Fruit fly (Drosophila melanogaster) whole organism, embryonic: Measurements from ENCODE around the gene CG14668.
A peak's percentile ranks its signal among the peaks of the same experiment; 100 is the strongest.

Experiments
- Antp ChIP-seq: fragments of 200-800 bp; sonication (Bioruptor generic); optimal IDR thresholded peaks from 3 replicates; lab custom pipeline; 2016; ENCODE audit warnings: missing biosample characterization, missing genetic modification characterization
- Atf6 ChIP-seq: fragments of 200-800 bp; sonication (Bioruptor generic); IDR thresholded peaks from 2 replicates; pipeline ENCODE4 v1.3.6; 2022; ENCODE audit warnings: missing biosample characterization, missing genetic modification characterization
- B-H2 ChIP-seq: fragments of 200-800 bp; sonication (Bioruptor generic); optimal IDR thresholded peaks from 2 replicates; lab custom pipeline; 2018; ENCODE audit warnings: missing biosample characterization, mild to moderate bottlenecking, missing genetic modification characterization
- Bgb ChIP-seq: fragments of 200-800 bp; sonication (Bioruptor generic); IDR thresholded peaks from 2 replicates; pipeline ENCODE4 v1.3.6; 2022; ENCODE audit warnings: missing biosample characterization, missing genetic modification characterization; ENCODE audit not compliant: partially characterized antibody
- Bteb2 ChIP-seq: fragments of 200-800 bp; sonication (Bioruptor generic); optimal IDR thresholded peaks from 2 replicates; lab custom pipeline; 2016; ENCODE audit warnings: missing biosample characterization, missing genetic modification characterization
- CG10979 ChIP-seq: fragments of 200-800 bp; sonication (Bioruptor generic); optimal IDR thresholded peaks from 2 replicates; lab custom pipeline; 2018; ENCODE audit warnings: missing biosample characterization, mild to moderate bottlenecking, missing genetic modification characterization, moderate library complexity
- CG11504 ChIP-seq: fragments of 200-800 bp; sonication (Bioruptor generic); optimal IDR thresholded peaks from 3 replicates; lab custom pipeline; 2019; ENCODE audit warnings: missing biosample characterization, mild to moderate bottlenecking, missing genetic modification characterization, moderate library complexity
- CG13287 ChIP-seq: fragments of 200-800 bp; sonication (Bioruptor generic); IDR thresholded peaks from 2 replicates; pipeline ENCODE4 v1.3.6; 2022; ENCODE audit warnings: missing biosample characterization, missing genetic modification characterization; ENCODE audit not compliant: partially characterized antibody
- CG14860 ChIP-seq: fragments of 200-800 bp; sonication (Bioruptor generic); IDR thresholded peaks from 3 replicates; pipeline ENCODE4 v1.3.6; 2022; ENCODE audit warnings: missing biosample characterization, missing genetic modification characterization; ENCODE audit not compliant: partially characterized antibody
- CG14965 ChIP-seq: fragments of 200-800 bp; sonication (Bioruptor generic); optimal IDR thresholded peaks from 2 replicates; lab custom pipeline; 2016; ENCODE audit warnings: missing biosample characterization, missing genetic modification characterization, borderline replicate concordance
- CG15269 ChIP-seq: fragments of 200-800 bp; sonication (Bioruptor generic); optimal IDR thresholded peaks from 2 replicates; lab custom pipeline; 2018; ENCODE audit warnings: missing biosample characterization, mild to moderate bottlenecking, missing genetic modification characterization, moderate library complexity
- CG15479 ChIP-seq: fragments of 200-800 bp; sonication (Bioruptor generic); optimal IDR thresholded peaks from 3 replicates; lab custom pipeline; 2019; ENCODE audit warnings: missing biosample characterization, mild to moderate bottlenecking, missing genetic modification characterization, moderate library complexity
- CG15514 ChIP-seq: fragments of 200-800 bp; sonication (Bioruptor generic); optimal IDR thresholded peaks from 3 replicates; lab custom pipeline; 2017; ENCODE audit warnings: missing biosample characterization, missing genetic modification characterization, mild to moderate bottlenecking, moderate library complexity, missing genetic modification reagents
- CG16863 ChIP-seq: fragments of 200-800 bp; sonication (Bioruptor generic); optimal IDR thresholded peaks from 3 replicates; lab custom pipeline; 2016; ENCODE audit warnings: missing biosample characterization, missing genetic modification characterization
- CG17328 ChIP-seq: fragments of 200-800 bp; sonication (Bioruptor generic); IDR thresholded peaks from 2 replicates; pipeline ENCODE4 v1.3.6; 2022; ENCODE audit warnings: missing biosample characterization, missing genetic modification characterization
- CG17568 ChIP-seq: fragments of 200-800 bp; sonication (Bioruptor generic); optimal IDR thresholded peaks from 2 replicates; lab custom pipeline; 2018; ENCODE audit warnings: missing biosample characterization, mild to moderate bottlenecking, missing genetic modification characterization, moderate library complexity
- CG2202 ChIP-seq: fragments of 200-800 bp; sonication (Bioruptor generic); optimal IDR thresholded peaks from 2 replicates; lab custom pipeline; 2018; ENCODE audit warnings: missing biosample characterization, mild to moderate bottlenecking, missing genetic modification characterization
- CG3065 ChIP-seq: fragments of 200-800 bp; sonication (Bioruptor generic); optimal IDR thresholded peaks from 2 replicates; lab custom pipeline; 2016; ENCODE audit warnings: missing biosample characterization, missing genetic modification characterization
- CG32767 ChIP-seq: fragments of 200-800 bp; sonication (Bioruptor generic); IDR thresholded peaks from 2 replicates; pipeline ENCODE4 v1.3.6; 2022; ENCODE audit warnings: missing biosample characterization, missing genetic modification characterization
- CG4404 ChIP-seq: fragments of 200-800 bp; sonication (Bioruptor generic); IDR thresholded peaks from 2 replicates; pipeline ENCODE4 v1.3.6; 2022; ENCODE audit warnings: missing biosample characterization, missing genetic modification characterization
- CG7372 ChIP-seq: fragments of 200-800 bp; sonication (Bioruptor generic); IDR thresholded peaks from 2 replicates; pipeline ENCODE4 v1.3.6; 2022; ENCODE audit warnings: missing biosample characterization, missing genetic modification characterization
- CG8359 ChIP-seq: fragments of 200-800 bp; sonication (Bioruptor generic); optimal IDR thresholded peaks from 2 replicates; lab custom pipeline; 2017; ENCODE audit warnings: missing biosample characterization, mild to moderate bottlenecking, missing genetic modification characterization, borderline replicate concordance
- CG9215 ChIP-seq: fragments of 200-800 bp; sonication (Bioruptor generic); IDR thresholded peaks from 2 replicates; pipeline ENCODE4 v1.3.6; 2022; ENCODE audit warnings: missing biosample characterization, missing genetic modification characterization
- Ets65A ChIP-seq: fragments of 200-800 bp; sonication (Bioruptor generic); peaks from one replicate; lab custom pipeline; 2016; ENCODE audit warnings: missing biosample characterization, missing genetic modification characterization
- Hand ChIP-seq: fragments of 200-800 bp; sonication (Bioruptor generic); optimal IDR thresholded peaks from 2 replicates; lab custom pipeline; 2017; ENCODE audit warnings: mild to moderate bottlenecking, missing biosample characterization, missing genetic modification reagents, missing genetic modification characterization
- Hey ChIP-seq: fragments of 200-800 bp; sonication (Bioruptor generic); optimal IDR thresholded peaks from 3 replicates; lab custom pipeline; 2018; ENCODE audit warnings: missing biosample characterization, mild to moderate bottlenecking, missing genetic modification characterization
- Hmr ChIP-seq: fragments of 200-800 bp; sonication (Bioruptor generic); optimal IDR thresholded peaks from 3 replicates; lab custom pipeline; 2017; ENCODE audit warnings: mild to moderate bottlenecking, missing biosample characterization, missing genetic modification reagents, missing genetic modification characterization
- MTF-1 ChIP-seq: fragments of 200-800 bp; sonication (Bioruptor generic); optimal IDR thresholded peaks from 2 replicates; lab custom pipeline; 2018; ENCODE audit warnings: missing biosample characterization, mild to moderate bottlenecking, missing genetic modification characterization, borderline replicate concordance
- Max ChIP-seq: fragments of 200-800 bp; sonication (Bioruptor generic); optimal IDR thresholded peaks from 2 replicates; lab custom pipeline; 2016; ENCODE audit warnings: missing biosample characterization, mild to moderate bottlenecking, missing genetic modification characterization
- Nf-YB ChIP-seq: fragments of 200-800 bp; sonication (Bioruptor generic); optimal IDR thresholded peaks from 3 replicates; lab custom pipeline; 2019; ENCODE audit warnings: missing biosample characterization, mild to moderate bottlenecking, missing genetic modification characterization, moderate library complexity
- PHDP ChIP-seq: fragments of 200-800 bp; sonication (Bioruptor generic); optimal IDR thresholded peaks from 3 replicates; lab custom pipeline; 2018; ENCODE audit warnings: missing biosample characterization, mild to moderate bottlenecking, missing genetic modification characterization, moderate library complexity
- Sox102F ChIP-seq: fragments of 200-800 bp; sonication (Bioruptor generic); optimal IDR thresholded peaks from 2 replicates; lab custom pipeline; 2018; ENCODE audit warnings: missing biosample characterization, mild to moderate bottlenecking, missing genetic modification characterization, moderate library complexity
- az2 ChIP-seq: fragments of 200-800 bp; sonication (Bioruptor generic); optimal IDR thresholded peaks from 3 replicates; lab custom pipeline; 2016; ENCODE audit warnings: missing biosample characterization, missing genetic modification characterization
- br ChIP-seq: fragments of >200 bp; optimal IDR thresholded peaks from 2 replicates; lab custom pipeline; 2017
- bsh ChIP-seq, 2 experiments: fragments of 200-800 bp; sonication (Bioruptor generic); optimal IDR thresholded peaks; 2 replicates each; lab custom pipeline; 2017 to 2018; ENCODE audit warnings: mild to moderate bottlenecking in 2 of 2, missing biosample characterization in 2 of 2, missing genetic modification characterization in 2 of 2, moderate library complexity in 1 of 2
- corto ChIP-seq: fragments of 200-800 bp; sonication (Bioruptor generic); optimal IDR thresholded peaks from 2 replicates; lab custom pipeline; 2016; ENCODE audit warnings: missing biosample characterization, mild to moderate bottlenecking, missing genetic modification characterization, moderate library complexity
- dan ChIP-seq: fragments of 200-800 bp; sonication (Bioruptor generic); IDR thresholded peaks from 2 replicates; pipeline ENCODE4 v1.3.6; 2022; ENCODE audit warnings: missing biosample characterization, missing genetic modification characterization
- dmrt99B ChIP-seq: fragments of 200-800 bp; sonication (Bioruptor generic); optimal IDR thresholded peaks from 2 replicates; lab custom pipeline; 2018; ENCODE audit warnings: missing biosample characterization, mild to moderate bottlenecking, missing genetic modification characterization, moderate library complexity
- exex ChIP-seq: fragments of 200-800 bp; sonication (Bioruptor generic); optimal IDR thresholded peaks from 4 replicates; lab custom pipeline; 2018; ENCODE audit warnings: missing biosample characterization, mild to moderate bottlenecking, missing genetic modification characterization, moderate library complexity
- fd102C ChIP-seq: fragments of 200-800 bp; sonication (Bioruptor generic); optimal IDR thresholded peaks from 2 replicates; lab custom pipeline; 2018; ENCODE audit warnings: missing biosample characterization, mild to moderate bottlenecking, missing genetic modification characterization, moderate library complexity
- lab ChIP-seq: fragments of 200-800 bp; sonication (Bioruptor generic); optimal IDR thresholded peaks from 3 replicates; lab custom pipeline; 2017; ENCODE audit warnings: missing biosample characterization, missing genetic modification characterization, mild to moderate bottlenecking, moderate library complexity, missing genetic modification reagents
- nerfin-1 ChIP-seq: fragments of 200-800 bp; sonication (Bioruptor generic); optimal IDR thresholded peaks from 3 replicates; lab custom pipeline; 2019; ENCODE audit warnings: missing biosample characterization, mild to moderate bottlenecking, missing genetic modification characterization, moderate library complexity
- oc ChIP-seq: fragments of 200-800 bp; sonication (Bioruptor generic); optimal IDR thresholded peaks from 2 replicates; lab custom pipeline; 2018; ENCODE audit warnings: missing biosample characterization, mild to moderate bottlenecking, missing genetic modification characterization, moderate library complexity
- p53 ChIP-seq: fragments of 200-800 bp; sonication (Bioruptor generic); optimal IDR thresholded peaks from 2 replicates; lab custom pipeline; 2016; ENCODE audit warnings: missing biosample characterization, missing genetic modification characterization
- pfk ChIP-seq: fragments of 200-800 bp; sonication (Bioruptor generic); optimal IDR thresholded peaks from 2 replicates; lab custom pipeline; 2018; ENCODE audit warnings: missing biosample characterization, mild to moderate bottlenecking, missing genetic modification characterization, moderate library complexity
- tap ChIP-seq: fragments of 200-800 bp; optimal IDR thresholded peaks from 3 replicates; lab custom pipeline; 2019; ENCODE audit warnings: missing biosample characterization, mild to moderate bottlenecking, missing genetic modification characterization, moderate library complexity
- trh ChIP-seq: fragments of 200-800 bp; sonication (Bioruptor generic); optimal IDR thresholded peaks from 2 replicates; lab custom pipeline; 2016; ENCODE audit warnings: missing biosample characterization, missing genetic modification characterization
- unpg ChIP-seq: fragments of 200-800 bp; sonication (Bioruptor generic); optimal IDR thresholded peaks from 3 replicates; lab custom pipeline; 2018; ENCODE audit warnings: missing biosample characterization, mild to moderate bottlenecking, missing genetic modification characterization, moderate library complexity

Gene CG14668

DNA sequence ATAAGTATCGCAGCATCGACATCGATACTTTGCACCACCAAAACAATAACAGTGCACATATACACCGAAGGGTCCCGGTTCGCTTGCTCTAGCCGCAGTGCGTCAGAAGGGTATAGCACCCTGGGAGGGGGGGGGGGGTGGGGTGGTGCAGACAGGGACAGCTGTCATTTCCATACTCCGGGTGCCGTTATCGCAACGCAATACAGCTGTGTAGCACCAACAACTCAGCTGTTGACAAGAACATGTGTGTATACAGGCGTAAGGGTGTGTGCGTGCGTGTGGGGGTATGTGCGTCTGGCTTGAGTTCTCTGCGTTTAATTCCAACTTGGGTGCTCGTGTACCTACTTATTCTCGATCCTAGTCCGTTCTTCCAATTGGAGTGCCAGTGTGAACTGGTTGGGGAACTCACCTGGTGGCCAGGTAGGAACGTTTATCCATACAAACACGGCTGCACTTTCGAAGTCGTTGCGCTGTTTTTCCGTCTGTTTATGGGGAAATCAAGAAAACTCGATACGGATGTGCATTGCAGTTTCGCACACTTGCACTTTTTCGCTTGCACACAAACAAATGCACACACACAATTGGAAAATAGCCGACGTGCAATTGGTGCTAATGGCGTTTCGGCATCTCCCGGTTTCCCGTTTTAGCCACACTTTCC lies 19.8 kb downstream of the CG14668 start (continued):
- TF ChIP-seq oc: no peak
- TF ChIP-seq CG14860 (GFP tag; lab: Robert Waterston, UW): no peak
- no peak for TF ChIP-seq CG14965 (GFP tag; lab: Kevin White, UChicago)
- TF ChIP-seq nerfin-1 (tag; lab: Kevin White, UChicago): peak; percentile 98
- no peak for TF ChIP-seq dan (GFP tag; lab: Robert Waterston, UW)
- peak; percentile 21; the same call in 1 of the 2 replicates for TF ChIP-seq CG7372 (GFP tag; lab: Robert Waterston, UW)
- TF ChIP-seq CG15514 (GFP tag; lab: Kevin White, UChicago): peak; percentile 49
- TF ChIP-seq CG11504 (tag; lab: Kevin White, UChicago): no peak
- TF ChIP-seq corto (GFP tag; lab: Kevin White, UChicago): no peak
- TF ChIP-seq Ets65A (GFP tag; lab: Kevin White, UChicago): no peak
- no peak for TF ChIP-seq Hand (GFP tag; lab: Kevin White, UChicago)
- peak; percentile 25; the same call in 1 of the 2 replicates for TF ChIP-seq Bgb
- TF ChIP-seq Atf6 (GFP tag; lab: Robert Waterston, UW): 0 out of 2 replicates have a peak, but pooled peaks have one; percentile 27
- TF ChIP-seq CG10979: no peak
- TF ChIP-seq Hey (tag; lab: Kevin White, UChicago): peak; percentile 55
- TF ChIP-seq tap: peak; percentile 31
- no peak for TF ChIP-seq CG3065 (GFP tag; lab: Kevin White, UChicago)
- TF ChIP-seq CG15269 (tag; lab: Kevin White, UChicago): peak; percentile 24
- TF ChIP-seq CG4404 (GFP tag; lab: Robert Waterston, UW): no peak
- no peak for TF ChIP-seq CG8359 (GFP tag; lab: Kevin White, UChicago)
- no peak for TF ChIP-seq Bteb2 (GFP tag; lab: Kevin White, UChicago)
- no peak for TF ChIP-seq fd102C
- no peak for TF ChIP-seq unpg (GFP tag; lab: Kevin White, UChicago)
- peak; percentile 61 for TF ChIP-seq lab (GFP tag; lab: Kevin White, UChicago)
- no peak for TF ChIP-seq CG16863
- no peak for TF ChIP-seq Nf-YB (GFP tag; lab: Kevin White, UChicago)
- TF ChIP-seq CG2202 (tag; lab: Kevin White, UChicago): no peak
- peak; percentile 68 for TF ChIP-seq pfk (GFP tag; lab: Kevin White, UChicago)
- TF ChIP-seq az2 (GFP tag; lab: Kevin White, UChicago): no peak
- TF ChIP-seq bsh (GFP tag; optimal IDR thresholded peaks at IDR 0.05; lab: Kevin White, UChicago): no peak
- peak; percentile 28; the same call in 1 of the 2 replicates for TF ChIP-seq CG13287 (GFP tag; lab: Robert Waterston, UW)
- TF ChIP-seq CG32767: peak; percentile 79
- no peak for TF ChIP-seq Sox102F (GFP tag; lab: Kevin White, UChicago)
- TF ChIP-seq p53 (GFP tag; lab: Kevin White, UChicago): no peak
- TF ChIP-seq trh: no peak
- 0 out of 2 replicates have a peak, but pooled peaks have one; percentile 27 for TF ChIP-seq CG17328 (GFP tag; lab: Robert Waterston, UW)
- TF ChIP-seq br (lab: Kevin White, UChicago): no peak
- TF ChIP-seq Hmr (GFP tag; lab: Kevin White, UChicago): peak; percentile 44
- TF ChIP-seq CG9215 (GFP tag; lab: Robert Waterston, UW): no peak
- TF ChIP-seq dmrt99B (tag; lab: Kevin White, UChicago): no peak
- no peak for TF ChIP-seq PHDP (tag; lab: Kevin White, UChicago)
- no peak for TF ChIP-seq Antp
- TF ChIP-seq exex: peak; percentile 21
- peak; percentile 28 for TF ChIP-seq MTF-1
- peak; percentile 10 for TF ChIP-seq B-H2 (GFP tag; lab: Kevin White, UChicago)
- TF ChIP-seq Max: no peak
- peak; percentile 60 for TF ChIP-seq CG15479
- TF ChIP-seq CG17568 (GFP tag; lab: Kevin White, UChicago): no peak
